Worm (Caenorhabditis elegans) whole organism, L3 larva: ENCODE data around the gene dhhc-13.

Source experiments
- R02D3.7 ChIP-seq: fragments of 150-350 bp; optimal IDR thresholded peaks from 2 replicates; lab custom pipeline; 2014; ENCODE audit warnings: missing biosample characterization, missing genetic modification characterization
- ZK546.5 ChIP-seq: sonication (generic microtip); optimal IDR thresholded peaks from 2 replicates; lab custom pipeline; 2017; ENCODE audit warnings: missing biosample characterization, missing genetic modification characterization
- aly-2 ChIP-seq: fragments of 150-350 bp; optimal IDR thresholded peaks from 2 replicates; lab custom pipeline; 2014; ENCODE audit warnings: missing biosample characterization, missing genetic modification characterization
- ama-1 ChIP-seq: fragments of 150-350 bp; optimal IDR thresholded peaks from 2 replicates; lab custom pipeline; 2018
- ceh-16 ChIP-seq: sonication (generic microtip); optimal IDR thresholded peaks from 2 replicates; lab custom pipeline; 2017; ENCODE audit warnings: missing biosample characterization, missing genetic modification characterization
- ceh-82 ChIP-seq: fragments of 150-350 bp; optimal IDR thresholded peaks from 2 replicates; lab custom pipeline; 2014; ENCODE audit warnings: missing biosample characterization, missing genetic modification characterization
- ceh-9 ChIP-seq: sonication (generic microtip); optimal IDR thresholded peaks from 2 replicates; lab custom pipeline; 2018; ENCODE audit warnings: missing biosample characterization, missing genetic modification characterization
- egl-27 ChIP-seq: sonication (generic microtip); optimal IDR thresholded peaks from 4 replicates; lab custom pipeline; 2017; ENCODE audit warnings: missing biosample characterization, missing genetic modification reagents, missing genetic modification characterization
- egl-5 ChIP-seq: fragments of 150-350 bp; optimal IDR thresholded peaks from 2 replicates; lab custom pipeline; 2017; ENCODE audit warnings: missing biosample characterization, missing genetic modification reagents, missing genetic modification characterization, inconsistent platforms
- elt-1 ChIP-seq: fragments of 150-350 bp; optimal IDR thresholded peaks from 2 replicates; lab custom pipeline; 2014; ENCODE audit warnings: missing biosample characterization, missing genetic modification characterization
- elt-2 ChIP-seq: sonication (generic microtip); optimal IDR thresholded peaks from 2 replicates; lab custom pipeline; 2016; ENCODE audit warnings: missing genetic modification reagents, mild to moderate bottlenecking, missing genetic modification characterization, missing compliant biosample characterization
- elt-3 ChIP-seq, 3 experiments: fragments of 150-350 bp in 1 of 3; sonication (generic microtip) in 2 of 3; optimal IDR thresholded peaks; 2 replicates in 2 of 3; 4 replicates in 1 of 3; lab custom pipeline; 2014 to 2017; ENCODE audit warnings: missing biosample characterization in 3 of 3, missing genetic modification characterization in 3 of 3
- eor-1 ChIP-seq, 2 experiments: fragments of 150-350 bp; optimal IDR thresholded peaks; 2 replicates each; lab custom pipeline; 2014 to 2018; ENCODE audit warnings: missing biosample characterization in 2 of 2, missing genetic modification characterization in 2 of 2
- fkh-10 ChIP-seq: sonication (generic microtip); optimal IDR thresholded peaks from 2 replicates; lab custom pipeline; 2017; ENCODE audit warnings: missing biosample characterization, missing genetic modification reagents, missing genetic modification characterization
- fkh-2 ChIP-seq: fragments of 150-350 bp; optimal IDR thresholded peaks from 2 replicates; lab custom pipeline; 2014; ENCODE audit warnings: missing biosample characterization, missing genetic modification reagents, missing genetic modification characterization
- fos-1 ChIP-seq: fragments of 150-350 bp; optimal IDR thresholded peaks from 2 replicates; lab custom pipeline; 2014; ENCODE audit warnings: missing biosample characterization, missing genetic modification characterization
- jun-1 ChIP-seq: fragments of 150-350 bp; optimal IDR thresholded peaks from 2 replicates; lab custom pipeline; 2014; ENCODE audit warnings: missing biosample characterization, missing genetic modification reagents, missing genetic modification characterization
- lin-15B ChIP-seq: fragments of 150-350 bp; optimal IDR thresholded peaks from 2 replicates; lab custom pipeline; 2014; ENCODE audit warnings: missing biosample characterization, missing genetic modification characterization
- lin-39 ChIP-seq: fragments of 150-350 bp; optimal IDR thresholded peaks from 2 replicates; lab custom pipeline; 2018; ENCODE audit warnings: missing biosample characterization, missing genetic modification reagents, missing genetic modification characterization
- lsy-12 ChIP-seq: sonication (generic microtip); optimal IDR thresholded peaks from 2 replicates; lab custom pipeline; 2016; ENCODE audit warnings: mild to moderate bottlenecking, missing genetic modification characterization, missing compliant biosample characterization
- mdl-1 ChIP-seq: fragments of 150-350 bp; optimal IDR thresholded peaks from 2 replicates; lab custom pipeline; 2014; ENCODE audit warnings: missing biosample characterization, missing genetic modification characterization
- mml-1 ChIP-seq: fragments of 150-350 bp; sonication (generic microtip); optimal IDR thresholded peaks from 3 replicates; lab custom pipeline; 2014; ENCODE audit warnings: missing biosample characterization, missing genetic modification characterization
- nfya-1 ChIP-seq: sonication (generic microtip); optimal IDR thresholded peaks from 2 replicates; lab custom pipeline; 2017; ENCODE audit warnings: missing genetic modification characterization, mild to moderate bottlenecking, missing compliant biosample characterization, antibody characterized with exemption, moderate library complexity; ENCODE audit not compliant: insufficient read depth
- nhr-12 ChIP-seq: fragments of 150-350 bp; optimal IDR thresholded peaks from 2 replicates; lab custom pipeline; 2014; ENCODE audit warnings: missing biosample characterization, missing genetic modification characterization
- nhr-23 ChIP-seq: fragments of 150-350 bp; optimal IDR thresholded peaks from 2 replicates; lab custom pipeline; 2014; ENCODE audit warnings: missing biosample characterization, missing genetic modification reagents, missing genetic modification characterization
- nhr-237 ChIP-seq: fragments of 150-350 bp; optimal IDR thresholded peaks from 2 replicates; lab custom pipeline; 2014; ENCODE audit warnings: missing biosample characterization, missing genetic modification characterization
- nhr-28 ChIP-seq: fragments of 150-350 bp; optimal IDR thresholded peaks from 2 replicates; lab custom pipeline; 2014; ENCODE audit warnings: missing biosample characterization, missing genetic modification characterization
- nhr-43 ChIP-seq: sonication (generic microtip); optimal IDR thresholded peaks from 2 replicates; lab custom pipeline; 2016; ENCODE audit warnings: mild to moderate bottlenecking, missing genetic modification characterization, missing compliant biosample characterization; ENCODE audit not compliant: poor library complexity, severe bottlenecking
- nhr-67 ChIP-seq: fragments of 150-350 bp; optimal IDR thresholded peaks from 2 replicates; lab custom pipeline; 2014; ENCODE audit warnings: missing biosample characterization, missing genetic modification characterization
- nhr-76 ChIP-seq: fragments of 150-350 bp; sonication (generic microtip); optimal IDR thresholded peaks from 5 replicates; lab custom pipeline; 2014; ENCODE audit warnings: missing biosample characterization, missing genetic modification characterization
- pha-4 ChIP-seq: fragments of 150-350 bp; optimal IDR thresholded peaks from 2 replicates; lab custom pipeline; 2014; ENCODE audit warnings: missing biosample characterization, missing genetic modification reagents, missing genetic modification characterization
- pqm-1 ChIP-seq: fragments of 150-350 bp; optimal IDR thresholded peaks from 2 replicates; lab custom pipeline; 2017; ENCODE audit warnings: missing biosample characterization, missing genetic modification characterization, inconsistent platforms
- sea-2 ChIP-seq: fragments of 150-350 bp; sonication (generic microtip); optimal IDR thresholded peaks from 4 replicates; lab custom pipeline; 2014; ENCODE audit warnings: missing biosample characterization, missing genetic modification reagents, missing genetic modification characterization
- skn-1 ChIP-seq: fragments of 150-350 bp; optimal IDR thresholded peaks from 2 replicates; lab custom pipeline; 2014; ENCODE audit warnings: missing biosample characterization, missing genetic modification characterization
- snpc-4 ChIP-seq: fragments of 150-350 bp; optimal IDR thresholded peaks from 2 replicates; lab custom pipeline; 2014; ENCODE audit warnings: missing biosample characterization, missing genetic modification characterization
- tbx-2 ChIP-seq: sonication (generic microtip); optimal IDR thresholded peaks from 2 replicates; lab custom pipeline; 2016; ENCODE audit warnings: mild to moderate bottlenecking, missing genetic modification characterization, missing compliant biosample characterization
- unc-62 ChIP-seq: fragments of 150-350 bp; sonication (generic microtip); optimal IDR thresholded peaks from 4 replicates; lab custom pipeline; 2014; ENCODE audit warnings: missing biosample characterization, missing genetic modification reagents, missing genetic modification characterization
- zag-1 ChIP-seq: fragments of 150-350 bp; optimal IDR thresholded peaks from 2 replicates; lab custom pipeline; 2014; ENCODE audit warnings: missing biosample characterization, missing genetic modification characterization
- ztf-11 ChIP-seq: fragments of 150-350 bp; optimal IDR thresholded peaks from 2 replicates; lab custom pipeline; 2014; ENCODE audit warnings: missing biosample characterization, missing genetic modification characterization

dhhc-13 gene

DNA sequence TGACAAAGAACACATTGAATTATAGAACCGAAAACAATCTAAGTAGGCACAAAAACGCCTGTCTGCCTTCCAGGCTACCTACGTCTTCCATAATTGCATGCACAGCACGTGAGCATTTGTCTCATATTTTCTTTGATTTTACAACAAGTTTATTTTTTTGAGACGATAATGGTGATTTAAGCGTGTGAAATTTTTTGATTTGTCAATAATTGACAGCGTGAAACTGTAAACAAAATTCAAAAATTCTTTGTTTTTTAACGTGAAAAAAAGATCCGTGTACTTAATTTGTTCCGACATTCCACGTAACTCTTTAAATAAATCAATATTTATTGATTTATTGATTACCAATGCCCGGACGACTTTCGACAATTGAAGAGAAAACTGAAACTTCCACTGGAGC lies at the start of gene dhhc-13:
Gene dhhc-13, plus strand, starts transcription at position 301 of the 400 bp plus-strand sequence.
- TF ChIP-seq zag-1 (tag; lab: Kevin White, UChicago) = no peak
- no peak for TF ChIP-seq pha-4 (tag; lab: Kevin White, UChicago)
- no peak for TF ChIP-seq nhr-67
- no peak for TF ChIP-seq sea-2 (GFP tag; lab: Kevin White, UChicago)
- TF ChIP-seq ceh-9 (tag; lab: Kevin White, UChicago) = no peak
- TF ChIP-seq elt-2 (tag; lab: Kevin White, UChicago) = no peak
- TF ChIP-seq nhr-23 (tag; lab: Kevin White, UChicago) = no peak
- TF ChIP-seq snpc-4 (tag; lab: Kevin White, UChicago) = no peak
- no peak for TF ChIP-seq egl-27 (tag; lab: Kevin White, UChicago)
- TF ChIP-seq nhr-12 (tag; lab: Kevin White, UChicago) = no peak
- TF ChIP-seq fos-1 (tag; lab: Kevin White, UChicago) = no peak
- TF ChIP-seq pqm-1 (tag; lab: Kevin White, UChicago) = no peak
- no peak for TF ChIP-seq jun-1
- no peak for TF ChIP-seq fkh-10

DNA sequence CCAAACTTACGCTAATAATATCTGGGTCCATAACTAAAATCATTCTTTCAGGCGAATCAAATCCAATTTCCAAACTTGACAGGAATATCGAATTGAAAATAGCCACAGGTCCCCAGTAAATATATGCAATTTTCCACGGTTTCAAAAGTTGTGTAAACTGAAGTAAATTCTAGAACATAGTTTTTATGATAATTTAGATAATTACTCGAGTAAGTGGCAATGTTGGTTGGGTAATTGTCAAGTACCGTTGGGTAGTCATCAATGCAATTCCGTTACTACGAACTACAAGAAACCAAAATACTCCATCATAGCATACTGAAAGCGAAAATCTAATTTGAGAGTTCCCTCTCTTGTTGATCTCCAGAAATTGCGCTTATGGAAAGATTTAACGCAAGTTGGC lies 47.8 kb upstream of the dhhc-13 start:
- TF ChIP-seq aly-2 (tag; lab: Kevin White, UChicago) (no peak), nhr-43 (tag; lab: Kevin White, UChicago) (no peak), ztf-11 (no peak), jun-1 (no peak), nhr-67 (no peak), nhr-76 (tag; lab: Kevin White, UChicago) (no peak), pha-4 (tag; lab: Kevin White, UChicago) (no peak), fkh-2 (tag; lab: Kevin White, UChicago) (no peak), elt-3 (tag; optimal IDR thresholded peaks at IDR 0.05; lab: Kevin White, UChicago) (no peak), egl-27 (tag; lab: Kevin White, UChicago) (no peak)

DNA sequence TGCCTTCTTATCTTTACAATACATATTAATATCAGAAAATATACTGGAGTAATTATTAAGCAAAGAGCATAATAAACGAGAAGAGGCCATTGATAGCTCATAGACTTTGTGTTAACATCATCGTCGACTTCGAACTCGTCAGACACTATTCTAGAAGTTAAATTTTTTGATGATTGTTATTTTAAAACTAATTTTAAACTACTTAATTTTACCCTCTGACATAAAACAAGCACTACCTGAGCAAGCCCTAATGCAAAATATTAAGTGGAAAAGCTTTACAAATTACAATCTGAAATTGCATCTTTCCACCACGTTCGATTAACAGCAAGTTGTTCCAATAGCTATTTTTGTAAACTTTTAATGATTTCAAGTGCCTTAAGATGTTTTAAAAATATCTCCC lies 47.1 kb upstream of the dhhc-13 start, which contains the start of gene srv-17:
Gene srv-17, minus strand, starts transcription at position 101 of the 400 bp plus-strand sequence.
- TF ChIP-seq eor-1 (tag; optimal IDR thresholded peaks at IDR 0.05; lab: Kevin White, UChicago) = no peak

DNA sequence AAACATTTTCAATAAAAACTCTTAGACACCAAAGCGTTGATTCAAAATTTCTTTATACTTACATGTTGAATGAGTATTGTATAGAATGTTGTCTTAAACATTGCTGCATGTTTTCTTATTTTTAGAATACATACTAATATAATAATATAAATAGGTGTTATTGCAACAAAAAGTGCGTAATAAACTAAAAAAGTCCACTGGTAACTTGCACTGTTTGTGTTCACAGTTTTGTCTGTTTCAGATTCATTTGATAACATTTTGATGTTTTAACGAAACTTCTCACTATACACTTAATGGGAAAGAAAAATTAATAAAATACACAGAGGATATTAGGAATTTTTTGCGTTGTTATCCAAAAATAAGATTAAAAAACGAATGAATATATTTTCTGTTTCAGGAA lies 43.3 kb upstream of the dhhc-13 start, which contains the start of gene srv-19:
Gene srv-19, minus strand, starts transcription at position 101 of the 400 bp plus-strand sequence.
- TF ChIP-seq nfya-1 = no peak

DNA sequence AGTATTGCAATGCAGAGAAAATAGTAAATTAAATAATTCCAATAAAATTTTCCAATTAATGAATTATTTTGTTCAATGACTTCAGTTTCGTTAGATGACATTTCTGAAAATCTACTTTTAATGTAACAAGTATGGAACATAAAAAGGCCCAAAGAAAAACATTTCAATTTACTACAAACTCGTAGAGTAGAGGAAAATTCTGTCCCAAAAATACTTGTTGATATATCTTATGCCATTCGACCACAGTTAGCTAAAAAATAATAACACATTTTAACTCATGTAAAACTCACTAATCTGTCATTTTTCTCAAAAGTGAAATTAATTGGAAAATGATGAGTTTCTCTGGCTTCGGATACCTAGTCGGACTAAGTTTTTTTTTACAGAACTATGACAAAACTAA lies 39.9 kb upstream of the dhhc-13 start, which contains the start of gene srv-21:
Gene srv-21, minus strand, starts transcription at position 101 of the 400 bp plus-strand sequence.
- no peak for TF ChIP-seq lin-15B (tag; lab: Kevin White, UChicago)
- no peak for TF ChIP-seq nhr-237 (tag; lab: Kevin White, UChicago)
- TF ChIP-seq nhr-23 (tag; lab: Kevin White, UChicago) = no peak
- TF ChIP-seq zag-1 (tag; lab: Kevin White, UChicago) = no peak
- TF ChIP-seq mdl-1 (tag; lab: Kevin White, UChicago) = no peak
- no peak for TF ChIP-seq ZK546.5 (tag; lab: Kevin White, UChicago)
- no peak for TF ChIP-seq nhr-12 (tag; lab: Kevin White, UChicago)
- no peak for TF ChIP-seq skn-1
- TF ChIP-seq eor-1 (tag; optimal IDR thresholded peaks at IDR 0.05; lab: Kevin White, UChicago) = no peak
- TF ChIP-seq egl-5 (tag; lab: Kevin White, UChicago) = no peak
- TF ChIP-seq elt-3 (tag; optimal IDR thresholded peaks at IDR 0.05; lab: Kevin White, UChicago) = no peak
- no peak for TF ChIP-seq nhr-76 (tag; lab: Kevin White, UChicago)
- TF ChIP-seq mml-1 (tag; lab: Kevin White, UChicago) = no peak
- TF ChIP-seq ceh-9 (tag; lab: Kevin White, UChicago) = no peak
- no peak for TF ChIP-seq nhr-43 (tag; lab: Kevin White, UChicago)
- TF ChIP-seq ztf-11 = no peak
- TF ChIP-seq aly-2 (tag; lab: Kevin White, UChicago) = no peak
- no peak for TF ChIP-seq nfya-1
- no peak for TF ChIP-seq ama-1 (lab: Kevin White, UChicago)
- no peak for TF ChIP-seq R02D3.7 (tag; lab: Kevin White, UChicago)
- TF ChIP-seq, all 47 proteins: peak for 0

DNA sequence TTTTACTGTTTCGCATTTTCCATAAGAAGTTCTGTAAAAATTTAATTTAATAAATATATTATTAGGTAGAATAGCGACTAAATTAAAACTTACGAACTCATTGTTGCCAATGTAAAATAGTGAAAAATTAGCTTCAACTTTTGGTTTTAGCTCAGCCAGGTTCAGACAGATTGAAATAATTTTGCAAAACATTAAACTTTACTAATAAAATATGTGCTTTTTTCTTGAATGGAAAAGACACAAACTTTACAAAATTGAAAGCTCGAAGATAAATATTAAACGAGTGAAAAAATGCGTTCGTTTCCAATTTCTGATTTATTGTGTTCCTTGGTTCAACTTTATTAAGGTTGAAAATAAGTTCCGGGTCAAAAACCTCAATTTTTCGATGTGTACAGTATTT lies 37.3 kb upstream of the dhhc-13 start, which contains the start of gene srv-22:
Gene srv-22, minus strand, starts transcription at position 101 of the 400 bp plus-strand sequence.
- TF ChIP-seq ztf-11 (no peak), elt-1 (no peak), ceh-82 (tag; lab: Kevin White, UChicago) (no peak), unc-62 (GFP tag; lab: Kevin White, UChicago) (no peak), zag-1 (tag; lab: Kevin White, UChicago) (no peak), elt-2 (tag; lab: Kevin White, UChicago) (no peak), ceh-16 (tag; lab: Kevin White, UChicago) (no peak), nhr-43 (tag; lab: Kevin White, UChicago) (no peak), lin-39 (tag; lab: Kevin White, UChicago) (no peak), nhr-28 (no peak), nhr-12 (tag; lab: Kevin White, UChicago) (no peak), nhr-67 (no peak), tbx-2 (tag; lab: Kevin White, UChicago) (no peak), lsy-12 (tag; lab: Kevin White, UChicago) (no peak), egl-27 (tag; lab: Kevin White, UChicago) (no peak), elt-3 (tag; optimal IDR thresholded peaks at IDR 0.05; lab: Kevin White, UChicago) (no peak), nhr-237 (tag; lab: Kevin White, UChicago) (no peak), nhr-76 (tag; lab: Kevin White, UChicago) (no peak), fkh-2 (tag; lab: Kevin White, UChicago) (no peak)
- TF ChIP-seq, all 47 proteins: peak for 0
